Fruit fly (Drosophila melanogaster) whole organism, pupa: ENCODE measurements around the gene CG13947.

Experiments used
- CG10348 ChIP-seq: fragments of 200-800 bp; sonication (Bioruptor generic); IDR thresholded peaks from 2 replicates; pipeline ENCODE4 v1.3.6; 2022; ENCODE audit warnings: missing biosample characterization, missing genetic modification characterization
- CG12605 ChIP-seq: fragments of 200-800 bp; sonication (Bioruptor generic); IDR thresholded peaks from 2 replicates; pipeline ENCODE4 v1.3.6; 2022; ENCODE audit warnings: missing biosample characterization, missing genetic modification characterization
- CG13204 ChIP-seq: fragments of 200-800 bp; sonication (Bioruptor generic); optimal IDR thresholded peaks from 2 replicates; lab custom pipeline; 2018; ENCODE audit warnings: missing biosample characterization, mild to moderate bottlenecking, missing genetic modification characterization, moderate library complexity
- CG14655 ChIP-seq: fragments of 200-800 bp; sonication (Bioruptor generic); optimal IDR thresholded peaks from 3 replicates; lab custom pipeline; 2017; ENCODE audit warnings: mild to moderate bottlenecking, missing biosample characterization, missing genetic modification reagents, missing genetic modification characterization
- CG15710 ChIP-seq: fragments of 200-800 bp; sonication (Bioruptor generic); optimal IDR thresholded peaks from 2 replicates; lab custom pipeline; 2018; ENCODE audit warnings: missing biosample characterization, mild to moderate bottlenecking, missing genetic modification characterization, moderate library complexity
- CG17806 ChIP-seq: fragments of 200-800 bp; sonication (Bioruptor generic); optimal IDR thresholded peaks from 2 replicates; lab custom pipeline; 2018; ENCODE audit warnings: missing biosample characterization, mild to moderate bottlenecking, missing genetic modification characterization, moderate library complexity
- CG32121 ChIP-seq: fragments of 200-800 bp; sonication (Bioruptor generic); IDR thresholded peaks from 2 replicates; pipeline ENCODE4 v1.3.6; 2022; ENCODE audit warnings: missing biosample characterization, missing genetic modification characterization
- CG34367 ChIP-seq: fragments of 200-800 bp; sonication (Bioruptor generic); optimal IDR thresholded peaks from 2 replicates; lab custom pipeline; 2018; ENCODE audit warnings: missing biosample characterization, mild to moderate bottlenecking, missing genetic modification characterization
- CG4496 ChIP-seq: fragments of 200-800 bp; sonication (Bioruptor generic); IDR thresholded peaks from 3 replicates; pipeline ENCODE4 v1.3.6; 2022; ENCODE audit warnings: missing biosample characterization, missing genetic modification characterization
- CG8159 ChIP-seq: fragments of 200-800 bp; sonication (Bioruptor generic); optimal IDR thresholded peaks from 3 replicates; lab custom pipeline; 2018; ENCODE audit warnings: missing biosample characterization, mild to moderate bottlenecking, missing genetic modification characterization, moderate library complexity
- CG8301 ChIP-seq: fragments of 200-800 bp; sonication (Bioruptor generic); optimal IDR thresholded peaks from 2 replicates; lab custom pipeline; 2018; ENCODE audit warnings: missing biosample characterization, mild to moderate bottlenecking, missing genetic modification characterization
- CG9948 ChIP-seq: fragments of 200-800 bp; sonication (Bioruptor generic); optimal IDR thresholded peaks from 2 replicates; lab custom pipeline; 2018; ENCODE audit warnings: missing biosample characterization, mild to moderate bottlenecking, missing genetic modification characterization, moderate library complexity
- D1 ChIP-seq: fragments of 200-800 bp; sonication (Bioruptor generic); optimal IDR thresholded peaks from 2 replicates; lab custom pipeline; 2018; ENCODE audit warnings: missing biosample characterization, mild to moderate bottlenecking, missing genetic modification characterization, moderate library complexity
- EcR ChIP-seq: fragments of 200-800 bp; sonication (Bioruptor generic); optimal IDR thresholded peaks from 3 replicates; lab custom pipeline; 2019; ENCODE audit warnings: missing biosample characterization, missing genetic modification characterization, mild to moderate bottlenecking, moderate library complexity, missing genetic modification reagents
- Ets98B ChIP-seq: fragments of 200-800 bp; sonication (Bioruptor generic); IDR thresholded peaks from 2 replicates; pipeline ENCODE4 v1.3.6; 2022; ENCODE audit warnings: missing biosample characterization, missing genetic modification characterization
- Pif1A ChIP-seq: fragments of 200-800 bp; sonication (Bioruptor generic); optimal IDR thresholded peaks from 3 replicates; lab custom pipeline; 2016; ENCODE audit warnings: missing biosample characterization, missing genetic modification characterization
- Pif1B ChIP-seq: fragments of 200-800 bp; sonication (Bioruptor generic); optimal IDR thresholded peaks from 3 replicates; lab custom pipeline; 2016; ENCODE audit warnings: missing biosample characterization, missing genetic modification characterization
- Snoo ChIP-seq: fragments of 200-800 bp; sonication (Bioruptor generic); optimal IDR thresholded peaks from 3 replicates; lab custom pipeline; 2017; ENCODE audit warnings: missing biosample characterization, mild to moderate bottlenecking, missing genetic modification characterization, inconsistent platforms
- fd96Ca ChIP-seq: fragments of 200-800 bp; sonication (Bioruptor generic); IDR thresholded peaks from 3 replicates; pipeline ENCODE4 v1.3.6; 2022; ENCODE audit warnings: missing biosample characterization, missing genetic modification characterization
- gl ChIP-seq: fragments of 200-800 bp; sonication (Bioruptor generic); optimal IDR thresholded peaks from 2 replicates; lab custom pipeline; 2018; ENCODE audit warnings: missing biosample characterization, mild to moderate bottlenecking, missing genetic modification characterization
- rn ChIP-seq: fragments of 200-800 bp; sonication (Bioruptor generic); IDR thresholded peaks from 2 replicates; pipeline ENCODE4 v1.3.6; 2022; ENCODE audit warnings: missing biosample characterization, missing genetic modification characterization

Gene CG13947

DNA sequence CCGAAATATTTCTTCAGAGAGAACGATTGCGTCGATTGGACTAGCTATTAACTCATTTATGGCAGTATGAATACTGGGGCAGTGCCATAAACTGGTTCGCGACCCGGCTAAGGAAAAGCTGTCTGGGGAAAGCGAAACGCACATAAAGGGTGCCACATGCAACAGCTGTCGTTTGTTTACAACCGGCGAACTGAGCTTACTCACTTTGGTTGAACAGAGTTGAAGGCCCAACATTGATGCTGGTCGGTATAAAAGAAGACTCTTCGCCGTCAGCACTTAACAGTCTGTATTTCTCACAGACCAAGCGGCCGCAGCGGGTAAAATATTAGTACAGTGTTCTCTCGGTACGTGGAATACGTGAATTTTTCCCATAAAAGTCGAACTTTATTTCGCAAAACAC, 33.2 kb upstream of the CG13947 start:
- TF ChIP-seq CG32121 (0 out of 2 replicates have a peak, but pooled peaks have one; percentile 17), CG13204 (GFP tag; lab: Kevin White, UChicago) (no peak), CG8301 (tag; lab: Kevin White, UChicago) (peak; percentile 6), CG12605 (GFP tag; lab: Robert Waterston, UW) (0 out of 2 replicates have a peak, but pooled peaks have one; percentile 22), CG14655 (GFP tag; lab: Kevin White, UChicago) (peak; percentile 35), CG4496 (GFP tag; lab: Robert Waterston, UW) (peak; percentile 35; the same call in 1 of the 3 replicates), CG10348 (GFP tag; lab: Robert Waterston, UW) (no peak), fd96Ca (peak; percentile 31; the same call in 1 of the 3 replicates)

- TF ChIP-seq CG32121 (no peak), CG14655 (GFP tag; lab: Kevin White, UChicago) (no peak), CG8301 (tag; lab: Kevin White, UChicago) (no peak), CG4496 (GFP tag; lab: Robert Waterston, UW) (no peak), Snoo (tag; lab: Kevin White, UChicago) (no peak), Pif1A (GFP tag; lab: Kevin White, UChicago) (no peak), CG13204 (GFP tag; lab: Kevin White, UChicago) (no peak), fd96Ca (no peak), EcR (GFP tag; lab: Kevin White, UChicago) (no peak), CG15710 (no peak), CG34367 (no peak), Pif1B (GFP tag; lab: Kevin White, UChicago) (no peak), CG10348 (GFP tag; lab: Robert Waterston, UW) (no peak), D1 (tag; lab: Kevin White, UChicago) (no peak), gl (tag; lab: Kevin White, UChicago) (no peak), rn (GFP tag; lab: Robert Waterston, UW) (no peak), CG9948 (tag; lab: Kevin White, UChicago) (no peak), Ets98B (GFP tag; lab: Robert Waterston, UW) (no peak)
These were observed 29.3 kb upstream of the CG13947 start, which contains the start of gene GABA-B-R3 for dm6 chr2L:749645-750044. GABA-B-R3 (plus strand) TSS chr2L:749945.

DNA sequence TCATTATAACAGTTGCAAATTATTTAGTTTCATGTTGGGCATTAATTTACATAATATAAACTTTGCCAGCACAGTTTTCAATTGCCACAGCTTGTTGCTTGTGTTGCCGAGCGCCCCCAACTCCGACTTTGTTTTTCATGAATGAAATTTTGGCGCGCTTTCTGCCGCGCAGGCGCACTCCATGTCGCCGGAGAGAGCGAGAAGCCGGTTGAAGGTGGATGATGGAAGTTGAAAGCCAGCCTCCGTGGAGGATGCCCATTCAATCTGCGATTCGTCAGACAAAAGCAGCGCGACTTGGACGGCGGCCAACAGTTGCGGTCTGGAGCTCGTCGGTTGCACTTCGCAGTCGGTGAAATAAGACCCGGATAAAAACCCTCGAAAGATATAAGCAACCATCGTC, 28.7 kb upstream of the CG13947 start:
- TF ChIP-seq Snoo (tag; lab: Kevin White, UChicago) (no peak), CG17806 (tag; lab: Kevin White, UChicago) (no peak), Ets98B (GFP tag; lab: Robert Waterston, UW) (no peak), CG4496 (GFP tag; lab: Robert Waterston, UW) (0 out of 3 replicates have a peak, but pooled peaks have one; percentile 18)
- TF ChIP-seq, all 21 proteins: peak for 1

DNA sequence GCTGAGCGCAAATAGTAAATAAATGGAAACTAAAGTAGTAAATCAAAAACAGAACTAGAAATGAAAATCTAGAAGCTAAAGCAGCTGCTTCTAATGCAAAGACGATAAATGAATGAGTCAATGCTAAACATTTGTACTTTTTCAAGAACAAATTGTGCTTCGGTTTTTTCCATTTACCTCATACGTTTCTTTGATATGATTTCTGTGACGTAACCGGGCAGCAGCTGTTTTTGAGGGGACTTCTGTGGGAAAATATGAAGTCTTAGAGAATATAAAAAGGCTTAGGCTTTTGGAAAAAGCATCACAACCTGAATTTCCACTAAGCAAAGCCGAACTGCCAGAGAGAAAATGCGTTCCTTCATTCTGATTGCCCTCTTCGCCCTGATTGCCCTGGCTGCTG, 5.7 kb upstream of the CG13947 start, which contains the start of gene CG12506:
Gene CG12506, plus strand, starts transcription at position 301 of the 400 bp plus-strand sequence.
- TF ChIP-seq CG12605 (GFP tag; lab: Robert Waterston, UW) (no peak), Ets98B (GFP tag; lab: Robert Waterston, UW) (no peak)

DNA sequence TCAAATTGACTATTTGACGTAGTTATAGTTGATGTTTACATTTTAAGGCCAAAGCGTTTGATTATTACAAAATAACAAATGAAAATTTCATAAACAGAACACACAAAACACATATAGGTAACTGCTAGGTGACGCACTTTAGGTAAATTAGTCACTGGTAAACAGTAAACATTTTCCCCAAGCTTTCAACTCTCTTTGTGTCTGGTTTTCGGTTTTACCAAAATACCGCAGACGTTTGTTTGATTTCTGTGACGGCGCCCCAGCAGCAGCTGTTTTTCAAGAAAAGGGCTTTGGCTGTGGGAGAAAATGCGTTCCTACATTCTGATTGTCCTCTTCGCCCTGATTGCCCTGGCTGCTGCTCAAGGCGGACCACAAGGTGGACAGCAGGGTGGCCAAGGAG, 2.7 kb upstream of the CG13947 start, which contains the start of gene CG13946:
Gene CG13946, plus strand, starts transcription at position 301 of the 400 bp plus-strand sequence.
- no peak for TF ChIP-seq CG17806 (tag; lab: Kevin White, UChicago)

DNA sequence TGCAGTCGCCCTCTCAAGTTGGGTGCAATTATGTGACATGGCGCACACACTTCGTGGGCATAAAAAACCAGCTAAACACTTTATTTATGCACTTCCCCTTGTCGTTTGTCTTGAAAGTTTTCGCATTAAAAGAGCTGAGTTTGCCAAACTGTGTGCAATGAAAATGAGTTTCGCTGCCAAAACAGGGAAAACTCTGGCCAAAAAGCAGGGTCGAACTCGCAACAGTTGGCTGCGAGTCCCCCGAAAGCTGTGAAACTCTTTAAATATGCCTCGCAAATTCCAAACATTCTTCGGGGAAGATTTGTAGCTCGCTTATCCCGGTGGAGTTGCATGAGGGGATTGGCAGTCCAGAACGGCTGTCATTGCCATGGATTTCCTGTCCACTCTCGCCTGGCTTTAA, 1.2 kb downstream of the CG13947 start, which contains the start of gene Gr21a:
Gene Gr21a, plus strand, starts transcription at position 301 of the 400 bp plus-strand sequence.
- no peak for TF ChIP-seq CG8301 (tag; lab: Kevin White, UChicago)
- TF ChIP-seq CG34367, result no peak
- no peak for TF ChIP-seq CG32121
- TF ChIP-seq CG10348 (GFP tag; lab: Robert Waterston, UW), result no peak
- no peak for TF ChIP-seq EcR (GFP tag; lab: Kevin White, UChicago)
- TF ChIP-seq rn (GFP tag; lab: Robert Waterston, UW), result no peak
- no peak for TF ChIP-seq Snoo (tag; lab: Kevin White, UChicago)
- TF ChIP-seq CG8159 (tag; lab: Kevin White, UChicago), result no peak
- no peak for TF ChIP-seq CG13204 (GFP tag; lab: Kevin White, UChicago)

dm6 chr2L:780851-781250, 1.9 kb downstream of the CG13947 start:
- TF ChIP-seq Ets98B (GFP tag; lab: Robert Waterston, UW), result no peak
- no peak for TF ChIP-seq CG32121
- no peak for TF ChIP-seq CG34367
- TF ChIP-seq EcR (GFP tag; lab: Kevin White, UChicago), result no peak
- TF ChIP-seq Pif1B (GFP tag; lab: Kevin White, UChicago), result no peak
- TF ChIP-seq gl (tag; lab: Kevin White, UChicago), result no peak
- TF ChIP-seq CG10348 (GFP tag; lab: Robert Waterston, UW), result no peak
- TF ChIP-seq CG17806 (tag; lab: Kevin White, UChicago), result no peak
- TF ChIP-seq CG8159 (tag; lab: Kevin White, UChicago), result no peak
- no peak for TF ChIP-seq fd96Ca
- no peak for TF ChIP-seq CG9948 (tag; lab: Kevin White, UChicago)
- TF ChIP-seq CG13204 (GFP tag; lab: Kevin White, UChicago), result no peak
